Fruit fly (Drosophila melanogaster) whole organism, embryonic: ENCODE results near the gene CG16985.

Experiments used
- CG11398 ChIP-seq: fragments of 200-800 bp; sonication (Bioruptor generic); optimal IDR thresholded peaks from 2 replicates; lab custom pipeline; 2016; ENCODE audit warnings: missing biosample characterization, missing genetic modification characterization
- CG12219 ChIP-seq: fragments of 200-800 bp; sonication (Bioruptor generic); optimal IDR thresholded peaks from 3 replicates; lab custom pipeline; 2018; ENCODE audit warnings: missing biosample characterization, mild to moderate bottlenecking, missing genetic modification characterization
- CG13123 ChIP-seq: fragments of 200-800 bp; sonication (Bioruptor generic); optimal IDR thresholded peaks from 2 replicates; lab custom pipeline; 2016; ENCODE audit warnings: missing biosample characterization, missing genetic modification characterization
- CG15601 ChIP-seq: fragments of 200-800 bp; sonication (Bioruptor generic); optimal IDR thresholded peaks from 3 replicates; lab custom pipeline; 2019; ENCODE audit warnings: missing biosample characterization, mild to moderate bottlenecking, missing genetic modification characterization, moderate library complexity
- CG43689 ChIP-seq: fragments of 200-800 bp; sonication (Bioruptor generic); IDR thresholded peaks from 2 replicates; pipeline ENCODE4 v1.3.6; 2022; ENCODE audit warnings: missing biosample characterization, missing genetic modification characterization
- CG7271 ChIP-seq: fragments of 200-800 bp; sonication (Bioruptor generic); optimal IDR thresholded peaks from 2 replicates; lab custom pipeline; 2018; ENCODE audit warnings: missing biosample characterization, mild to moderate bottlenecking, missing genetic modification characterization, moderate library complexity
- CG8944 ChIP-seq: fragments of 200-800 bp; sonication (Bioruptor generic); optimal IDR thresholded peaks from 3 replicates; lab custom pipeline; 2016; ENCODE audit warnings: missing biosample characterization, missing genetic modification characterization
- CG9797 ChIP-seq: fragments of 200-800 bp; sonication (Bioruptor generic); optimal IDR thresholded peaks from 3 replicates; lab custom pipeline; 2018; ENCODE audit warnings: missing biosample characterization, mild to moderate bottlenecking, missing genetic modification characterization
- D ChIP-seq, 2 experiments: fragments of 200-800 bp in 1 of 2; fragments of >200 bp in 1 of 2; sonication (Bioruptor generic) in 1 of 2; optimal IDR thresholded peaks; 2 replicates in 1 of 2; 3 replicates in 1 of 2; lab custom pipeline; 2017; ENCODE audit warnings: mild to moderate bottlenecking in 1 of 2, missing biosample characterization in 1 of 2, missing genetic modification characterization in 1 of 2, missing genetic modification reagents in 1 of 2
- Deaf1 ChIP-seq: fragments of 200-800 bp; optimal IDR thresholded peaks from 3 replicates; lab custom pipeline; 2019; ENCODE audit warnings: missing biosample characterization, mild to moderate bottlenecking, missing genetic modification characterization, moderate library complexity
- Dip2 ChIP-seq: fragments of 200-800 bp; sonication (Bioruptor generic); IDR thresholded peaks from 2 replicates; pipeline ENCODE4 v1.3.6; 2022; ENCODE audit warnings: missing biosample characterization, missing genetic modification characterization
- Dip3 ChIP-seq: fragments of 200-800 bp; sonication (Bioruptor generic); optimal IDR thresholded peaks from 3 replicates; lab custom pipeline; 2016; ENCODE audit warnings: missing biosample characterization, missing genetic modification characterization
- Dll ChIP-seq: fragments of 200-800 bp; sonication (Bioruptor generic); IDR thresholded peaks from 4 replicates; pipeline ENCODE4 v1.3.6; 2022; ENCODE audit warnings: missing biosample characterization, missing genetic modification characterization; ENCODE audit not compliant: partially characterized antibody
- Dref ChIP-seq: fragments of 200-800 bp; sonication (Bioruptor generic); IDR thresholded peaks from 2 replicates; pipeline ENCODE4 v1.3.6; 2022; ENCODE audit warnings: missing biosample characterization, missing genetic modification characterization
- E2f2 ChIP-seq: fragments of 200-800 bp; sonication (Bioruptor generic); IDR thresholded peaks from 2 replicates; pipeline ENCODE4 v1.3.6; 2022; ENCODE audit warnings: missing biosample characterization, missing genetic modification characterization
- H2.0 ChIP-seq: fragments of 200-800 bp; sonication (Bioruptor generic); IDR thresholded peaks from 2 replicates; pipeline ENCODE4 v1.3.6; 2022; ENCODE audit warnings: missing biosample characterization, missing genetic modification characterization
- HLH3B ChIP-seq: fragments of 200-800 bp; sonication (Bioruptor generic); IDR thresholded peaks from 2 replicates; pipeline ENCODE4 v1.3.6; 2022; ENCODE audit warnings: missing biosample characterization, missing genetic modification characterization
- Hr3 ChIP-seq: fragments of 200-800 bp; sonication (Bioruptor generic); optimal IDR thresholded peaks from 3 replicates; lab custom pipeline; 2016; ENCODE audit warnings: missing biosample characterization, missing genetic modification characterization
- Hsf ChIP-seq: fragments of 200-800 bp; sonication (Bioruptor generic); optimal IDR thresholded peaks from 3 replicates; lab custom pipeline; 2016; ENCODE audit warnings: missing biosample characterization, missing genetic modification characterization
- MBD-R2 ChIP-seq: fragments of 200-800 bp; sonication (Bioruptor generic); IDR thresholded peaks from 2 replicates; pipeline ENCODE4 v1.3.6; 2022; ENCODE audit warnings: missing biosample characterization, missing genetic modification characterization
- Mrtf ChIP-seq: fragments of 200-800 bp; sonication (Bioruptor generic); IDR thresholded peaks from 3 replicates; pipeline ENCODE4 v1.3.6; 2022; ENCODE audit warnings: missing biosample characterization, missing genetic modification characterization
- Myb ChIP-seq: fragments of 200-800 bp; sonication (Bioruptor generic); optimal IDR thresholded peaks from 2 replicates; lab custom pipeline; 2016; ENCODE audit warnings: missing biosample characterization, missing genetic modification characterization
- Ravus ChIP-seq: fragments of 200-800 bp; sonication (Bioruptor generic); IDR thresholded peaks from 2 replicates; pipeline ENCODE4 v1.3.6; 2022; ENCODE audit warnings: missing biosample characterization, missing genetic modification characterization
- Rfx ChIP-seq: fragments of 200-800 bp; sonication (Bioruptor generic); IDR thresholded peaks from 2 replicates; pipeline ENCODE4 v1.3.6; 2022; ENCODE audit warnings: missing biosample characterization, missing genetic modification characterization
- Scr ChIP-seq: fragments of 200-800 bp; sonication (Bioruptor generic); IDR thresholded peaks from 2 replicates; pipeline ENCODE4 v1.3.6; 2022; ENCODE audit warnings: missing biosample characterization, missing genetic modification characterization; ENCODE audit not compliant: partially characterized antibody
- Side ChIP-seq: fragments of 200-800 bp; sonication (Bioruptor generic); optimal IDR thresholded peaks from 2 replicates; lab custom pipeline; 2016; ENCODE audit warnings: missing biosample characterization, missing genetic modification characterization
- Ssrp ChIP-seq: fragments of 200-800 bp; sonication (Bioruptor generic); optimal IDR thresholded peaks from 2 replicates; lab custom pipeline; 2018; ENCODE audit warnings: missing biosample characterization, mild to moderate bottlenecking, missing genetic modification characterization, moderate library complexity
- az2 ChIP-seq: fragments of 200-800 bp; sonication (Bioruptor generic); optimal IDR thresholded peaks from 3 replicates; lab custom pipeline; 2016; ENCODE audit warnings: missing biosample characterization, missing genetic modification characterization
- cas ChIP-seq: fragments of 200-800 bp; sonication (Bioruptor generic); IDR thresholded peaks from 2 replicates; pipeline ENCODE4 v1.3.6; 2022; ENCODE audit warnings: missing biosample characterization, missing genetic modification characterization
- corto ChIP-seq: fragments of 200-800 bp; sonication (Bioruptor generic); optimal IDR thresholded peaks from 2 replicates; lab custom pipeline; 2016; ENCODE audit warnings: missing biosample characterization, mild to moderate bottlenecking, missing genetic modification characterization, moderate library complexity
- dati ChIP-seq: fragments of 200-800 bp; sonication (Bioruptor generic); IDR thresholded peaks from 2 replicates; pipeline ENCODE4 v1.3.6; 2022; ENCODE audit warnings: missing biosample characterization, missing genetic modification characterization
- dpn ChIP-seq, 2 experiments: fragments of 200-800 bp; sonication (Bioruptor generic); optimal IDR thresholded peaks; 3 replicates each; lab custom pipeline; 2016; ENCODE audit warnings: missing biosample characterization in 2 of 2, missing genetic modification characterization in 2 of 2
- eve ChIP-seq, 2 experiments: fragments of >200 bp; optimal IDR thresholded peaks; 2 replicates each; lab custom pipeline; 2017; ENCODE audit warnings: missing biosample characterization in 2 of 2, missing genetic modification characterization in 2 of 2
- fd102C ChIP-seq: fragments of 200-800 bp; sonication (Bioruptor generic); optimal IDR thresholded peaks from 2 replicates; lab custom pipeline; 2018; ENCODE audit warnings: missing biosample characterization, mild to moderate bottlenecking, missing genetic modification characterization, moderate library complexity
- fru ChIP-seq: fragments of >200 bp; optimal IDR thresholded peaks from 2 replicates; lab custom pipeline; 2017
- hb ChIP-seq: fragments of 200-800 bp; sonication (Bioruptor generic); IDR thresholded peaks from 3 replicates; pipeline ENCODE4 v1.3.6; 2022; ENCODE audit warnings: missing biosample characterization, missing genetic modification characterization; ENCODE audit not compliant: partially characterized antibody
- nom ChIP-seq: fragments of 200-800 bp; sonication (Bioruptor generic); optimal IDR thresholded peaks from 2 replicates; lab custom pipeline; 2017; ENCODE audit warnings: missing biosample characterization, missing genetic modification characterization, mild to moderate bottlenecking, moderate library complexity, missing genetic modification reagents
- odd ChIP-seq: fragments of 200-800 bp; sonication (Bioruptor generic); optimal IDR thresholded peaks from 2 replicates; lab custom pipeline; 2017; ENCODE audit warnings: missing biosample characterization, mild to moderate bottlenecking, missing genetic modification characterization
- onecut ChIP-seq: fragments of 200-800 bp; sonication (Bioruptor generic); IDR thresholded peaks from 2 replicates; pipeline ENCODE4 v1.3.6; 2022; ENCODE audit warnings: missing biosample characterization, missing genetic modification characterization
- otp ChIP-seq: fragments of 200-800 bp; sonication (Bioruptor generic); IDR thresholded peaks from 3 replicates; pipeline ENCODE4, ENCODE4 v1.3.6; 2022; ENCODE audit warnings: missing biosample characterization, missing genetic modification characterization
- pan ChIP-seq, 4 experiments: fragments of >200 bp in 3 of 4; fragments of 200-800 bp in 1 of 4; sonication (Bioruptor generic) in 1 of 4; optimal IDR thresholded peaks in 3 of 4; IDR thresholded peaks in 1 of 4; 2 replicates each; pipeline versions ENCODE4 v1.3.6 to Lab custom; 2017 to 2022; ENCODE audit warnings: missing biosample characterization in 2 of 4, missing genetic modification characterization in 2 of 4, mixed read lengths in 1 of 4
- peb ChIP-seq: fragments of 200-800 bp; sonication (Bioruptor generic); IDR thresholded peaks from 2 replicates; pipeline ENCODE4 v1.3.6; 2022; ENCODE audit warnings: missing biosample characterization, missing genetic modification characterization
- pho ChIP-seq: fragments of 200-800 bp; sonication (Bioruptor generic); optimal IDR thresholded peaks from 2 replicates; lab custom pipeline; 2016; ENCODE audit warnings: missing biosample characterization, missing genetic modification characterization
- pita ChIP-seq: fragments of 200-800 bp; sonication (Bioruptor generic); optimal IDR thresholded peaks from 2 replicates; lab custom pipeline; 2017; ENCODE audit warnings: missing biosample characterization, mild to moderate bottlenecking, missing genetic modification characterization
- sc ChIP-seq, 3 experiments: fragments of >200 bp in 2 of 3; fragments of 200-800 bp in 1 of 3; sonication (Bioruptor generic) in 1 of 3; optimal IDR thresholded peaks; 2 replicates in 2 of 3; 3 replicates in 1 of 3; lab custom pipeline; 2017; ENCODE audit warnings: mild to moderate bottlenecking in 1 of 3, missing biosample characterization in 1 of 3, missing genetic modification characterization in 1 of 3, missing genetic modification reagents in 1 of 3
- sna ChIP-seq: fragments of 200-800 bp; sonication (Bioruptor generic); IDR thresholded peaks from 2 replicates; pipeline ENCODE4 v1.3.6; 2022; ENCODE audit warnings: missing biosample characterization, missing genetic modification characterization; ENCODE audit not compliant: partially characterized antibody
- tio ChIP-seq: fragments of 200-800 bp; sonication (Bioruptor generic); optimal IDR thresholded peaks from 2 replicates; lab custom pipeline; 2017; ENCODE audit warnings: missing biosample characterization, missing genetic modification characterization, inconsistent platforms

The CG16985 gene

DNA sequence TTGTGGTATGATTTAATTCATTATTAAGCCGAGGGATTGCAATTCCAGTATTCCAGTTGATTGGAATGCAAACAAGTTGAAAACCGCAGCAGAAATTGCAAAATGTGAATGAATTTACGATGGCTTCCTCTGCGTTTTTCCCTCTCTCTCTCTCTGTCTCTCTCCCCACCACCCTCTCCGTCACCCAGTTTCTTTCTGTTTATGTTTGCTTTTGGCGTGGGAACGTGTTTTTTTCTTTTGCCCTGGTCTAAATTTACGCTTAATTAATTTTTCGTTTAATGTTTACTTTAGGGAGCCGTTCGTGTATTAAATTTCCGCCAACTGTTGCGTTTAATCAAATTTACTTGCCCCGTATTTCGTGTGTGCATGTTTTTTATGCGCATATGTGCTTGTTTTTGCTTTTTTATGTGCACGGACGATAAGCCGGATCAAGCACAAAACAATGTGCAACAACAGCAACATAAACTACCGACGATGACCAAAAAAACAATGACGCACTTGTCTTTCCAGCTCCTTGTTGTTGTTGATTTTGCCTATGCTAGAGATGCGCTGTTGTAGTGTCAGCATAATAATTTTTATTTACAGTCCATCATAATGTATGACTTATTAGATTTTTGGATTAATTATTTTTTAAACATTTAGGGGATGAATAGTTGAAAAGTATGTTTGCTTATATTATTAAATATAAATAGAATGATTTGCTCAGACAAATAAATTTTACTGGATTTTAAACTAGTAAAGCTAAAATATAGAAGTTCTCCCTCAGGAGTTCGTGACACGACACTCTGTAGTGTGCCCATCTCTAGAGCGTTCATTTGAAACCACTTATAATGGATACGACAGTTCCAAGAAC, 9.0 kb upstream of the CG16985 start (continued):
- TF ChIP-seq HLH3B (GFP tag; lab: Robert Waterston, UW), result peak; percentile 81
- TF ChIP-seq otp, result 0 out of 3 replicates have a peak, but pooled peaks have one; percentile 22
- TF ChIP-seq Scr (GFP tag; lab: Robert Waterston, UW), result peak; percentile 76
- TF ChIP-seq cas (GFP tag; lab: Robert Waterston, UW), result 0 out of 2 replicates have a peak, but pooled peaks have one; percentile 45
- no peak for TF ChIP-seq peb (GFP tag; lab: Robert Waterston, UW)
- TF ChIP-seq dati (GFP tag; lab: Robert Waterston, UW), result no peak
- TF ChIP-seq Ssrp (tag; lab: Kevin White, UChicago), result peak; percentile 76
- TF ChIP-seq pita (GFP tag; lab: Kevin White, UChicago), result no peak
- peak; percentile 71 for TF ChIP-seq az2 (GFP tag; lab: Kevin White, UChicago)
- peak; percentile 48 for TF ChIP-seq CG12219
- no peak for TF ChIP-seq fd102C (GFP tag; lab: Kevin White, UChicago)
- TF ChIP-seq CG9797 (GFP tag; lab: Kevin White, UChicago), result no peak
- TF ChIP-seq nom (GFP tag; lab: Kevin White, UChicago), result no peak
- no peak for TF ChIP-seq pho
- no peak for TF ChIP-seq hb
- peak; percentile 56 for TF ChIP-seq onecut
- TF ChIP-seq CG8944 (GFP tag; lab: Kevin White, UChicago), result no peak
- peak in 1 of 2 experiments; percentile 64 for TF ChIP-seq dpn (GFP tag; optimal IDR thresholded peaks at IDR 0.05; lab: Kevin White, UChicago)
- TF ChIP-seq pan (optimal IDR thresholded peaks at IDR 0.05; lab: Kevin White, UChicago), result no peak
- peak in 1 of 2 experiments; percentile 71 for TF ChIP-seq pan (GFP tag; optimal IDR thresholded peaks at IDR 0.05 in 1 of 2, IDR thresholded peaks at IDR 0.05 in 1 of 2)
- peak; percentile 56 for TF ChIP-seq Hr3 (GFP tag; lab: Kevin White, UChicago)
- TF ChIP-seq Hsf, result peak; percentile 46
- TF ChIP-seq Side, result no peak
- no peak for TF ChIP-seq D (optimal IDR thresholded peaks at IDR 0.05; lab: Kevin White, UChicago)
- TF ChIP-seq D (GFP tag; optimal IDR thresholded peaks at IDR 0.05; lab: Kevin White, UChicago), result peak; percentile 59
- no peak for TF ChIP-seq sc (optimal IDR thresholded peaks at IDR 0.05; lab: Kevin White, UChicago)
- TF ChIP-seq sc (GFP tag; optimal IDR thresholded peaks at IDR 0.05; lab: Kevin White, UChicago), result peak; percentile 49
- no peak for TF ChIP-seq fru (lab: Kevin White, UChicago)
- TF ChIP-seq corto (GFP tag; lab: Kevin White, UChicago), result no peak
- peak; percentile 84 for TF ChIP-seq Dll
- peak; percentile 39 for TF ChIP-seq CG7271 (tag; lab: Kevin White, UChicago)
- TF ChIP-seq Ravus (GFP tag; lab: Robert Waterston, UW), result no peak
- no peak for TF ChIP-seq Dip2 (GFP tag; lab: Robert Waterston, UW)
- peak; percentile 79 for TF ChIP-seq tio (GFP tag; lab: Kevin White, UChicago)
- TF ChIP-seq CG43689 (GFP tag; lab: Robert Waterston, UW), result no peak
- TF ChIP-seq CG13123, result peak; percentile 60
- peak; percentile 55 for TF ChIP-seq Deaf1 (tag; lab: Kevin White, UChicago)
- peak; percentile 33; the same call in 1 of the 2 replicates for TF ChIP-seq MBD-R2 (GFP tag; lab: Robert Waterston, UW)
- TF ChIP-seq eve (GFP tag; optimal IDR thresholded peaks at IDR 0.05; lab: Kevin White, UChicago), result no peak
- TF ChIP-seq Rfx (GFP tag; lab: Robert Waterston, UW), result peak; percentile 54; the same call in 1 of the 2 replicates
- TF ChIP-seq E2f2 (GFP tag; lab: Robert Waterston, UW), result peak; percentile 53; the same call in 1 of the 2 replicates
- no peak for TF ChIP-seq Dref (GFP tag; lab: Robert Waterston, UW)
- TF ChIP-seq odd (GFP tag; lab: Kevin White, UChicago), result peak; percentile 83
- no peak for TF ChIP-seq Mrtf
- TF ChIP-seq Dip3 (GFP tag; lab: Kevin White, UChicago), result no peak
- peak; percentile 71 for TF ChIP-seq H2.0 (GFP tag; lab: Robert Waterston, UW)
- no peak for TF ChIP-seq CG11398 (GFP tag; lab: Kevin White, UChicago)
- TF ChIP-seq sna (GFP tag; lab: Robert Waterston, UW), result peak; percentile 56; the same call in 1 of the 2 replicates
- peak; percentile 66 for TF ChIP-seq CG15601 (tag; lab: Kevin White, UChicago)
- TF ChIP-seq Myb (GFP tag; lab: Kevin White, UChicago), result no peak
